Fruit fly (Drosophila melanogaster) whole organism, embryonic: ENCODE measurements around the gene CG18428.

ENCODE experiments used
- B-H2 ChIP-seq: fragments of 200-800 bp; sonication (Bioruptor generic); optimal IDR thresholded peaks from 2 replicates; lab custom pipeline; 2018; ENCODE audit warnings: missing biosample characterization, mild to moderate bottlenecking, missing genetic modification characterization
- Bgb ChIP-seq: fragments of 200-800 bp; sonication (Bioruptor generic); IDR thresholded peaks from 2 replicates; pipeline ENCODE4 v1.3.6; 2022; ENCODE audit warnings: missing biosample characterization, missing genetic modification characterization; ENCODE audit not compliant: partially characterized antibody
- CG10267 ChIP-seq: fragments of 200-800 bp; sonication (Bioruptor generic); optimal IDR thresholded peaks from 2 replicates; lab custom pipeline; 2018; ENCODE audit warnings: missing biosample characterization, mild to moderate bottlenecking, missing genetic modification characterization, moderate library complexity
- CG11085 ChIP-seq: fragments of 200-800 bp; sonication (Bioruptor generic); IDR thresholded peaks from 2 replicates; pipeline ENCODE4 v1.3.6; 2022; ENCODE audit warnings: missing biosample characterization, missing genetic modification characterization
- CG15479 ChIP-seq: fragments of 200-800 bp; sonication (Bioruptor generic); optimal IDR thresholded peaks from 3 replicates; lab custom pipeline; 2019; ENCODE audit warnings: missing biosample characterization, mild to moderate bottlenecking, missing genetic modification characterization, moderate library complexity
- CG16815 ChIP-seq: fragments of 200-800 bp; sonication (Bioruptor generic); optimal IDR thresholded peaks from 3 replicates; lab custom pipeline; 2017; ENCODE audit warnings: missing biosample characterization, mild to moderate bottlenecking, missing genetic modification characterization
- CG32772 ChIP-seq: fragments of 200-800 bp; sonication (Bioruptor generic); IDR thresholded peaks from 2 replicates; pipeline ENCODE4 v1.3.6; 2022; ENCODE audit warnings: missing biosample characterization, missing genetic modification characterization
- CG3281 ChIP-seq: fragments of 200-800 bp; sonication (Bioruptor generic); optimal IDR thresholded peaks from 3 replicates; lab custom pipeline; 2017; ENCODE audit warnings: missing biosample characterization, mild to moderate bottlenecking, missing genetic modification characterization
- CG34376 ChIP-seq: fragments of 200-800 bp; sonication (Bioruptor generic); optimal IDR thresholded peaks from 2 replicates; lab custom pipeline; 2018; ENCODE audit warnings: missing biosample characterization, mild to moderate bottlenecking, missing genetic modification characterization
- CG3838 ChIP-seq: fragments of 200-800 bp; sonication (Bioruptor generic); optimal IDR thresholded peaks from 3 replicates; lab custom pipeline; 2016; ENCODE audit warnings: missing biosample characterization, missing genetic modification characterization
- CG6175 ChIP-seq: fragments of 200-800 bp; sonication (Bioruptor generic); IDR thresholded peaks from 3 replicates; pipeline ENCODE4 v1.3.6; 2022; ENCODE audit warnings: missing biosample characterization, missing genetic modification characterization
- CG6683 ChIP-seq: fragments of 200-800 bp; sonication (Bioruptor generic); optimal IDR thresholded peaks from 2 replicates; lab custom pipeline; 2017; ENCODE audit warnings: missing biosample characterization, mild to moderate bottlenecking, missing genetic modification characterization, missing genetic modification reagents
- Camta ChIP-seq: fragments of 200-800 bp; sonication (Bioruptor generic); optimal IDR thresholded peaks from 2 replicates; lab custom pipeline; 2016; ENCODE audit warnings: missing biosample characterization, missing genetic modification characterization
- Chrac-16 ChIP-seq: fragments of 200-800 bp; sonication (Bioruptor generic); optimal IDR thresholded peaks from 3 replicates; lab custom pipeline; 2016; ENCODE audit warnings: missing biosample characterization, missing genetic modification characterization
- CkIIα-i1 ChIP-seq: fragments of 200-800 bp; sonication (Bioruptor generic); IDR thresholded peaks from 2 replicates; pipeline ENCODE4 v1.3.6; 2022; ENCODE audit warnings: missing biosample characterization, missing genetic modification characterization
- Dbx ChIP-seq: fragments of 200-800 bp; sonication (Bioruptor generic); IDR thresholded peaks from 3 replicates; pipeline ENCODE4 v1.3.6; 2022; ENCODE audit warnings: missing biosample characterization, missing genetic modification characterization
- Doc3 ChIP-seq: fragments of 200-800 bp; sonication (Bioruptor generic); IDR thresholded peaks from 3 replicates; pipeline ENCODE4 v1.3.6; 2022; ENCODE audit warnings: missing biosample characterization, missing genetic modification characterization; ENCODE audit not compliant: partially characterized antibody
- HLH4C ChIP-seq: fragments of 200-800 bp; sonication (Bioruptor generic); IDR thresholded peaks from 3 replicates; pipeline ENCODE4 v1.3.6; 2022; ENCODE audit warnings: missing biosample characterization, missing genetic modification characterization; ENCODE audit not compliant: partially characterized antibody
- HmgD ChIP-seq: fragments of 200-800 bp; sonication (Bioruptor generic); optimal IDR thresholded peaks from 3 replicates; lab custom pipeline; 2016; ENCODE audit warnings: missing biosample characterization, missing genetic modification characterization
- Oli ChIP-seq: fragments of 200-800 bp; sonication (Bioruptor generic); optimal IDR thresholded peaks from 2 replicates; lab custom pipeline; 2018; ENCODE audit warnings: missing biosample characterization, mild to moderate bottlenecking, missing genetic modification characterization, moderate library complexity
- Opbp ChIP-seq: fragments of 200-800 bp; sonication (Bioruptor generic); IDR thresholded peaks from 3 replicates; pipeline ENCODE4 v1.3.6; 2022; ENCODE audit warnings: missing biosample characterization, missing genetic modification characterization; ENCODE audit not compliant: partially characterized antibody
- Sox102F ChIP-seq: fragments of 200-800 bp; sonication (Bioruptor generic); optimal IDR thresholded peaks from 2 replicates; lab custom pipeline; 2018; ENCODE audit warnings: missing biosample characterization, mild to moderate bottlenecking, missing genetic modification characterization, moderate library complexity
- ash1 ChIP-seq: fragments of 200-800 bp; sonication (Bioruptor generic); optimal IDR thresholded peaks from 2 replicates; lab custom pipeline; 2018; ENCODE audit warnings: missing biosample characterization, mild to moderate bottlenecking, missing genetic modification characterization
- bab2 ChIP-seq: fragments of 200-800 bp; sonication (Bioruptor generic); optimal IDR thresholded peaks from 2 replicates; lab custom pipeline; 2016; ENCODE audit warnings: missing biosample characterization, missing genetic modification characterization
- bowl ChIP-seq: fragments of 200-800 bp; sonication (Bioruptor generic); IDR thresholded peaks from 2 replicates; pipeline ENCODE4 v1.3.6; 2022; ENCODE audit warnings: missing biosample characterization, missing genetic modification characterization
- danr ChIP-seq: fragments of 200-800 bp; sonication (Bioruptor generic); IDR thresholded peaks from 2 replicates; pipeline ENCODE4 v1.3.6; 2022; ENCODE audit warnings: missing biosample characterization, missing genetic modification characterization
- dysf ChIP-seq: fragments of 200-800 bp; sonication (Bioruptor generic); IDR thresholded peaks from 3 replicates; pipeline ENCODE4 v1.3.6; 2022; ENCODE audit warnings: missing biosample characterization, missing genetic modification characterization
- eve ChIP-seq, 2 experiments: fragments of >200 bp; optimal IDR thresholded peaks; 2 replicates each; lab custom pipeline; 2017; ENCODE audit warnings: missing biosample characterization in 2 of 2, missing genetic modification characterization in 2 of 2
- eyg ChIP-seq: fragments of 200-800 bp; sonication (Bioruptor generic); optimal IDR thresholded peaks from 3 replicates; lab custom pipeline; 2016; ENCODE audit warnings: missing biosample characterization, missing genetic modification characterization
- inv ChIP-seq: fragments of 200-800 bp; sonication (Bioruptor generic); IDR thresholded peaks from 2 replicates; pipeline ENCODE4 v1.3.6; 2022; ENCODE audit warnings: missing biosample characterization, missing genetic modification characterization; ENCODE audit not compliant: partially characterized antibody
- lilli ChIP-seq: fragments of 200-800 bp; sonication (Bioruptor generic); optimal IDR thresholded peaks from 3 replicates; lab custom pipeline; 2016; ENCODE audit warnings: missing biosample characterization, missing genetic modification characterization
- prd ChIP-seq, 3 experiments: fragments of >200 bp in 2 of 3; fragments of 200-800 bp in 1 of 3; sonication (Bioruptor generic) in 1 of 3; optimal IDR thresholded peaks in 2 of 3; IDR thresholded peaks in 1 of 3; 2 replicates in 2 of 3; 3 replicates in 1 of 3; pipeline versions ENCODE4 v1.3.6 to Lab custom; 2017 to 2022; ENCODE audit warnings: missing biosample characterization in 1 of 3, missing genetic modification characterization in 1 of 3
- schlank ChIP-seq: fragments of 200-800 bp; sonication (Bioruptor generic); optimal IDR thresholded peaks from 2 replicates; lab custom pipeline; 2018; ENCODE audit warnings: missing biosample characterization, mild to moderate bottlenecking, missing genetic modification characterization
- sim ChIP-seq: fragments of 200-800 bp; sonication (Bioruptor generic); IDR thresholded peaks from 2 replicates; pipeline ENCODE4 v1.3.6; 2022; ENCODE audit warnings: missing biosample characterization, missing genetic modification characterization
- sqz ChIP-seq: fragments of 200-800 bp; sonication (Bioruptor generic); optimal IDR thresholded peaks from 3 replicates; lab custom pipeline; 2018; ENCODE audit warnings: missing biosample characterization, mild to moderate bottlenecking, missing genetic modification characterization
- stwl ChIP-seq: fragments of 200-800 bp; sonication (Bioruptor generic); optimal IDR thresholded peaks from 3 replicates; lab custom pipeline; 2018; ENCODE audit warnings: missing biosample characterization, mild to moderate bottlenecking, missing genetic modification characterization, moderate library complexity
- unc-4 ChIP-seq: fragments of 200-800 bp; sonication (Bioruptor generic); IDR thresholded peaks from 2 replicates; pipeline ENCODE4 v1.3.6; 2022; ENCODE audit warnings: missing biosample characterization, missing genetic modification characterization; ENCODE audit not compliant: partially characterized antibody

CG18428 gene

dm6 chr3R:24112320-24113069 is 3.4 kb downstream of the CG18428 start, which contains the start of gene CG13605 (continued):
- TF ChIP-seq CG34376 = peak; percentile 21
- TF ChIP-seq CG6175 (GFP tag; lab: Robert Waterston, UW) = 0 out of 3 replicates have a peak, but pooled peaks have one; percentile 7
- peak; percentile 41 for TF ChIP-seq CG32772
- no peak for TF ChIP-seq ash1 (GFP tag; lab: Kevin White, UChicago)
- peak; percentile 72 for TF ChIP-seq dysf (GFP tag; lab: Robert Waterston, UW)
- TF ChIP-seq prd (optimal IDR thresholded peaks at IDR 0.05; lab: Kevin White, UChicago) = no peak
- TF ChIP-seq prd (GFP tag; IDR thresholded peaks at IDR 0.05; lab: Robert Waterston, UW) = peak; percentile 67
- no peak for TF ChIP-seq sim (GFP tag; lab: Robert Waterston, UW)
- peak; percentile 38 for TF ChIP-seq sqz (GFP tag; lab: Kevin White, UChicago)
- TF ChIP-seq Sox102F (GFP tag; lab: Kevin White, UChicago) = peak; percentile 82
- no peak for TF ChIP-seq inv (GFP tag; lab: Robert Waterston, UW)
- 0 out of 2 replicates have a peak, but pooled peaks have one; percentile 29 for TF ChIP-seq CG11085
- TF ChIP-seq stwl = peak; percentile 55
- peak; percentile 64; the same call in 2 of the 3 replicates for TF ChIP-seq Opbp (GFP tag; lab: Robert Waterston, UW)
- TF ChIP-seq HmgD (GFP tag; lab: Kevin White, UChicago) = no peak
- TF ChIP-seq schlank (tag; lab: Kevin White, UChicago) = peak; percentile 55
- no peak for TF ChIP-seq CG3838 (GFP tag; lab: Kevin White, UChicago)
- TF ChIP-seq bowl (GFP tag; lab: Robert Waterston, UW) = 0 out of 2 replicates have a peak, but pooled peaks have one; percentile 13
- TF ChIP-seq Dbx (GFP tag; lab: Robert Waterston, UW) = peak; percentile 73
- TF ChIP-seq Bgb (GFP tag; lab: Robert Waterston, UW) = peak; percentile 52
- TF ChIP-seq unc-4 (GFP tag; lab: Robert Waterston, UW) = no peak
- no peak for TF ChIP-seq CG15479 (GFP tag; lab: Kevin White, UChicago)
- peak; percentile 66 for TF ChIP-seq Chrac-16 (GFP tag; lab: Kevin White, UChicago)
- TF ChIP-seq CG16815 (GFP tag; lab: Kevin White, UChicago) = peak; percentile 23
- TF ChIP-seq Camta = no peak

- TF ChIP-seq CG10267 (tag; lab: Kevin White, UChicago) = no peak
- TF ChIP-seq eyg (GFP tag; lab: Kevin White, UChicago) = no peak
- TF ChIP-seq danr (GFP tag; lab: Robert Waterston, UW) = no peak
- TF ChIP-seq eve (GFP tag; optimal IDR thresholded peaks at IDR 0.05; lab: Kevin White, UChicago) = no peak
- TF ChIP-seq CG3281 (GFP tag; lab: Kevin White, UChicago) = no peak
- no peak for TF ChIP-seq bab2 (GFP tag; lab: Kevin White, UChicago)
- TF ChIP-seq CkIIα-i1 = no peak
- TF ChIP-seq B-H2 = no peak
- no peak for TF ChIP-seq Doc3 (GFP tag; lab: Robert Waterston, UW)
- TF ChIP-seq HLH4C (GFP tag; lab: Robert Waterston, UW) = no peak
- no peak for TF ChIP-seq lilli (GFP tag; lab: Kevin White, UChicago)
- no peak for TF ChIP-seq Oli
- TF ChIP-seq CG6683 (GFP tag; lab: Kevin White, UChicago) = no peak
- TF ChIP-seq, all 482 proteins: peak for 0
Measured at dm6 chr3R:24113070-24113385, 3.9 kb downstream of the CG18428 start, which contains the start of gene Root. Gene Root, plus strand, starts transcription at chr3R:24113286.
